Fruit fly (Drosophila melanogaster): ENCODE data around the gene CG5888.

The CG5888 gene

DNA sequence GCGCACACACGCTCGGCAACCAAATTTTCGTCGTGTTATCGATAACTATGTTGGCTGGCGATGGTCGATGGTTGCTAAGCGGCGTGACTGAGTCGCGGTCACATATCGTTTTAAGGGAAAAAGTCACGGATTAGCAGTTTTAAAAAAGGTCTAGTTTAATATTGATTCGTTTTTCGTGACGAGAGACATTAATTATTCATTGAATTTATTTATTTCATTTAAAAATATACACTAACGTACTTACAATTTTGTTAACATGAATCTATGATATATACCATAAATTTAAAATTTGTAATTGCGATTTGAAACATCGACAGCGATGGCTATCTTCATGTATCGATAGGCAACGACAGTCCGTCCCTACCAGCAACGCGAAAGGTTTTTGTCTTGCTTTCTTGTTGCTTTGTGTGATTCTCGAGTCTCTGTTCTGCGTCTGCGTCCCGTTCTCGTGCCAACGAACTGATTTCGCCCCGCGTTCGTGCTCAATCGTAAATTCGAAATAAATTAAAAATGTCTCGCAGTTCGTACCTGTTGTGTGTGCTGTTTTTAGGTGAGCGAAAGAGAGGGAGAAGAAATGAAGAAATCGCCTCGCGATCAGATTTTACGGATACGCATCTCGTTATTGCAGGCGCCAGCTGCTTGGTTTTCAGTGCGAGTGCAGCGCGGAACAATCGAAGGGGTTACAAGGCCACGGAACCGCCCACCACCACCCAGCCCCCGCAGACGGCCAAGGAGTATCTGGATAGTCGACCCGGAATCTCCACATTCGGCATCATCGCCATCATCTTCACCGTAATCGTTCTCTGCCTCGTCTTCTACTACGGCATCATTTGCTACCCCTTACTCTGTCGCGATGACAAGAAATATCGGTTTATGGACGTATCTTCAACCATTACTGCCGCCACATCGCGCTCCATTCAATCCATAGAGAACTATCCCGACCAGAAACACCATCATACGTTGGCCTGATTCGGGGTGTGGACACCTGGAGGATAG lies 95.4 kb downstream of the CG5888 start, which contains the start of the genes Hyls1, chif and CG4455 (continued):
- peak; percentile 21 for TF ChIP-seq ems (GFP tag; optimal IDR thresholded peaks at IDR 0.05)
- TF ChIP-seq CG9876 (GFP tag; optimal IDR thresholded peaks at IDR 0.05), result no peak
- TF ChIP-seq btn (GFP tag; optimal IDR thresholded peaks at IDR 0.05), result no peak
- no peak for TF ChIP-seq CG16863 (GFP tag; optimal IDR thresholded peaks at IDR 0.05)
- peak; percentile 70 for TF ChIP-seq CG12659 (GFP tag; optimal IDR thresholded peaks at IDR 0.05)
- no peak for TF ChIP-seq CG11456 (GFP tag; IDR thresholded peaks at IDR 0.05)
- TF ChIP-seq Gug (GFP tag; IDR thresholded peaks at IDR 0.05), result peak; percentile 32; the same call in 1 of the 4 replicates
- TF ChIP-seq Fer2 (tag; optimal IDR thresholded peaks at IDR 0.05), result peak; percentile 6
- TF ChIP-seq fd96Cb (tag; optimal IDR thresholded peaks at IDR 0.05), result no peak
- no peak for TF ChIP-seq CHES-1-like (GFP tag; optimal IDR thresholded peaks at IDR 0.05)
- peak; percentile 70 for TF ChIP-seq CG17829 (tag; optimal IDR thresholded peaks at IDR 0.05)
- TF ChIP-seq Awh (GFP tag; IDR thresholded peaks at IDR 0.05), result no peak
- TF ChIP-seq D19A (tag; optimal IDR thresholded peaks at IDR 0.05), result peak; percentile 42
- TF ChIP-seq BtbVII (GFP tag; optimal IDR thresholded peaks at IDR 0.05), result no peak
- TF ChIP-seq CG11695 (GFP tag; IDR thresholded peaks at IDR 0.05), result no peak
- peak; percentile 56 for TF ChIP-seq CG12155 (GFP tag; optimal IDR thresholded peaks at IDR 0.05)
- TF ChIP-seq NC2α (GFP tag; optimal IDR thresholded peaks at IDR 0.05), result no peak
- TF ChIP-seq CG17385 (GFP tag; optimal IDR thresholded peaks at IDR 0.05), result no peak
- TF ChIP-seq CG10274 (GFP tag; optimal IDR thresholded peaks at IDR 0.05), result no peak
- peak; percentile 54; the same call in 1 of the 3 replicates for TF ChIP-seq zen2 (GFP tag; IDR thresholded peaks at IDR 0.05; ENCODE audit: partially characterized antibody)
- peak; percentile 28 for TF ChIP-seq CG9817 (tag; optimal IDR thresholded peaks at IDR 0.05)
- TF ChIP-seq CG1603 (tag; optimal IDR thresholded peaks at IDR 0.05), result peak; percentile 4
- TF ChIP-seq tll (GFP tag; optimal IDR thresholded peaks at IDR 0.05), result peak in 1 of 2 experiments; percentile 9
- peak; percentile 63 for TF ChIP-seq phol (tag; optimal IDR thresholded peaks at IDR 0.05)
- no peak for TF ChIP-seq Rx (GFP tag; IDR thresholded peaks at IDR 0.05)
- no peak for TF ChIP-seq CG7987 (GFP tag; optimal IDR thresholded peaks at IDR 0.05)
- no peak for TF ChIP-seq h (optimal IDR thresholded peaks at IDR 0.05)
- no peak for TF ChIP-seq p53 (GFP tag; optimal IDR thresholded peaks at IDR 0.05)
- no peak for TF ChIP-seq CG4282 (GFP tag; optimal IDR thresholded peaks at IDR 0.05)
- peak; percentile 85 for TF ChIP-seq Opbp (GFP tag; IDR thresholded peaks at IDR 0.05; ENCODE audit: partially characterized antibody)
- TF ChIP-seq Sox102F (GFP tag; optimal IDR thresholded peaks at IDR 0.05), result peak; percentile 4
- no peak for TF ChIP-seq CG7372 (GFP tag; IDR thresholded peaks at IDR 0.05)
- peak; percentile 90 for TF ChIP-seq vnd (GFP tag; IDR thresholded peaks at IDR 0.05; ENCODE audit: partially characterized antibody)
- peak; percentile 81 for TF ChIP-seq trem (tag; optimal IDR thresholded peaks at IDR 0.05)
- TF ChIP-seq HLH4C (GFP tag; IDR thresholded peaks at IDR 0.05; ENCODE audit: partially characterized antibody), result peak; percentile 93
- peak; percentile 27 for TF ChIP-seq CG8924 (tag; optimal IDR thresholded peaks at IDR 0.05)
- TF ChIP-seq Oli (tag; optimal IDR thresholded peaks at IDR 0.05), result no peak
- peak; percentile 67 for TF ChIP-seq CG10267 (tag; optimal IDR thresholded peaks at IDR 0.05)
- peak; percentile 58 for TF ChIP-seq B-H2 (GFP tag; optimal IDR thresholded peaks at IDR 0.05)
- no peak for TF ChIP-seq trh (GFP tag; optimal IDR thresholded peaks at IDR 0.05)
- no peak for TF ChIP-seq CG6813 (GFP tag; optimal IDR thresholded peaks at IDR 0.05)
- peak; percentile 53 for TF ChIP-seq CG6254 (GFP tag; optimal IDR thresholded peaks at IDR 0.05)
- no peak for TF ChIP-seq MTF-1 (GFP tag; optimal IDR thresholded peaks at IDR 0.05; ENCODE audit: borderline replicate concordance)
- peak; percentile 16 for TF ChIP-seq Jarid2 (GFP tag; optimal IDR thresholded peaks at IDR 0.05)
- TF ChIP-seq gsb (GFP tag; IDR thresholded peaks at IDR 0.05), result no peak
- TF ChIP-seq CG8478 (optimal IDR thresholded peaks at IDR 0.05), result no peak
- no peak for TF ChIP-seq CG2199 (GFP tag; IDR thresholded peaks at IDR 0.05)
- TF ChIP-seq sima (GFP tag; optimal IDR thresholded peaks at IDR 0.05), result no peak
